Worm (Caenorhabditis elegans): ENCODE measurements around the gene nspb-7.

Gene nspb-7

DNA sequence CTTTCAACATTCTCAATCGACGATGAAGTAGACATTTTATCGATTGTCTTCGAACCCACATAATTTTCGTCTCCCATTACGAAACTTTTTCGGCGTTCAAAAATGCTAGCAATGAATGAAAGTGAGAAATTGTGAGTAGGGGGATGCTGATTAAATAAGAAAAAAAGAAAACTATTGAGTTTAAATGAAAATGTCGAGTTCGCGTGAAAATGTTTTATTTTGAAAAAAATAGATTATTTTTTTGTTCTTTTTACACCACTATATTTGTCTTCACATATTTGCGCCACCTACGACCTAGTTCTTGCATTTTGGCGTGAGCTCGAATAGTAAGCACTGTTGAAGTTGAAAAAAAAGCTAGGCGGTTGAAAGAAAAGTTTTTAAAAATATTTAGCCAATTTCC is 4.1 kb downstream of the nspb-7 start, which contains the start of gene C01G12.3:
C01G12.3 (minus strand) TSS at position 101 of the 400 bp plus-strand sequence.
- no peak for TF ChIP-seq ceh-13 (GFP tag; optimal IDR thresholded peaks at IDR 0.05)
- no peak for TF ChIP-seq hmg-4 (GFP tag; optimal IDR thresholded peaks at IDR 0.05)

DNA sequence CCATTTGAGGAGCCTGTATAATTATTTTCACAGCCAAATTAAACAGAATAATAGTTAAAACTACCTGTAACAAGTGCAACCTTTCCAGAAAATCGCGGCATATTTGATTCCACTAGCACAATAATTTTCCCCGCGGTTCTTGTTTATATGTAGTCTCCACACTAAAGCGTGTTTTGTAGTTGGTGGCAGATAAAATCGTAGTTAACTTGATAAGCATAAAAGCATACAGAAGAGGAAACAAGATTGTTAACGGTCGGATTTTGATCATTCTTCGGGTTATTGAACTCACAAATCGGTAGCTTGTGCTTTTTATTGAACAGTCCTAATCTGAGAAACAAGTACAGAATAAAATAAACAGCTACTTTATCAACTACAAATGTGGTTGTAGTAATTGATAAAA is 9.3 kb downstream of the nspb-7 start, which contains the start of gene C01G12.5:
C01G12.5 (minus strand) TSS at position 101 of the 400 bp plus-strand sequence.
- TF ChIP-seq pes-1 (GFP tag; IDR thresholded peaks at IDR 0.05) (no peak), tra-4 (tag; optimal IDR thresholded peaks at IDR 0.05) (no peak), B0310.2 (tag; optimal IDR thresholded peaks at IDR 0.05) (no peak), ets-7 (tag; optimal IDR thresholded peaks at IDR 0.05) (no peak), ama-1 (optimal IDR thresholded peaks at IDR 0.05) (no peak), ceh-36 (tag; optimal IDR thresholded peaks at IDR 0.05) (no peak), hmbx-1 (tag; optimal IDR thresholded peaks at IDR 0.05) (no peak), hmg-4 (GFP tag; optimal IDR thresholded peaks at IDR 0.05) (no peak), F13C5.2 (tag; optimal IDR thresholded peaks at IDR 0.05) (no peak), tbx-37 (GFP tag; conservative IDR thresholded peaks at IDR 0.05) (no peak), aly-1 (tag; optimal IDR thresholded peaks at IDR 0.05) (no peak), tbx-11 (GFP tag; IDR thresholded peaks at IDR 0.05) (no peak), hnd-1 (tag; optimal IDR thresholded peaks at IDR 0.05) (no peak), sea-1 (GFP tag; conservative IDR thresholded peaks at IDR 0.05) (no peak), ceh-13 (GFP tag; optimal IDR thresholded peaks at IDR 0.05) (no peak), flt-1 (GFP tag; IDR thresholded peaks at IDR 0.05) (no peak), scrt-1 (GFP tag; IDR thresholded peaks at IDR 0.05) (no peak)

DNA sequence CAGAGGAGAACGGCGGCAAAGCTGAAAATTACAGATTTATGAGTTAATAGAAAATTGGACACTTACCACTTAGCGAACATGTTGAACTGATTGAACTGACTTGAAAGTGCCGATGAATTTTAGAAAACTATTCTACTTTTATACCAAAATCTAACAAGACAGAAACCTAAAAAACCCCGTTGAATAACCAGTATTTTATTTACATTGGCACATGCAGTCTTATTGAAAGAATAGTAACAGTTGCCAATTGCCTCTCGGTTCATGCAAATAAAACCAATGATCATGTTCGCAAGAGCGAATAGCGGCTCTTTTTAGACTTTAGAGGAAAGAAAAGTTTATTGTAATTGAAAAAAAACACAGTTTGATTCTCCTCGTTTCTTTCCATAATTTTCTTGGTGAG is 10.0 kb downstream of the nspb-7 start, which contains the start of gene nspb-10:
nspb-10 (minus strand) TSS at position 101 of the 400 bp plus-strand sequence.
- TF ChIP-seq tbx-11 (GFP tag; IDR thresholded peaks at IDR 0.05) (no peak), tbx-37 (GFP tag; conservative IDR thresholded peaks at IDR 0.05) (no peak), hnd-1 (tag; optimal IDR thresholded peaks at IDR 0.05) (no peak), hmbx-1 (tag; optimal IDR thresholded peaks at IDR 0.05) (no peak), aly-1 (tag; optimal IDR thresholded peaks at IDR 0.05) (no peak), B0310.2 (tag; optimal IDR thresholded peaks at IDR 0.05) (no peak), hmg-4 (GFP tag; optimal IDR thresholded peaks at IDR 0.05) (no peak), sea-1 (GFP tag; conservative IDR thresholded peaks at IDR 0.05) (no peak), F13C5.2 (tag; optimal IDR thresholded peaks at IDR 0.05) (no peak), tra-4 (tag; optimal IDR thresholded peaks at IDR 0.05) (no peak), ets-7 (tag; optimal IDR thresholded peaks at IDR 0.05) (no peak)

DNA sequence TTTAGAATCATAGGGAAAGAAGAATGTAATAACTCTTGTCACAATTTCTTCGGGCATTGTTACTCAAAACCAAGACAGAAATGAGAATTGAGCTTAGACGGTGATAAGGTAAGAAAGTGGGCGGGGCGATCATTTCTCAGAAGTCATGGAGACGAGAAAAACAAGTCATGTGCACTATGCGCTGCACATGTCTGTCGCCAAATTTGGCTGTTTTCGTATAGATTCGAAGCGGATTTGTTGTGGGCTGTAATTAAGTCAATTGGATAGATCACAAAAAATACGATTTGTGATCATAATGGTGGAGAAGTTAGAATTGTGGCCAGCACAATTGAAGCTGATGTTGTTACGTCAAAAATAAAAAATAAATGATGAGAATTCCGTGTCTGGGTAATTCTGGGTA is 13.6 kb downstream of the nspb-7 start, which contains the start of gene C01G12.7:
C01G12.7 (minus strand) TSS at position 195 of the 400 bp plus-strand sequence.
- no peak for TF ChIP-seq ceh-36 (tag; optimal IDR thresholded peaks at IDR 0.05)
- no peak for TF ChIP-seq hmg-4 (GFP tag; optimal IDR thresholded peaks at IDR 0.05)

DNA sequence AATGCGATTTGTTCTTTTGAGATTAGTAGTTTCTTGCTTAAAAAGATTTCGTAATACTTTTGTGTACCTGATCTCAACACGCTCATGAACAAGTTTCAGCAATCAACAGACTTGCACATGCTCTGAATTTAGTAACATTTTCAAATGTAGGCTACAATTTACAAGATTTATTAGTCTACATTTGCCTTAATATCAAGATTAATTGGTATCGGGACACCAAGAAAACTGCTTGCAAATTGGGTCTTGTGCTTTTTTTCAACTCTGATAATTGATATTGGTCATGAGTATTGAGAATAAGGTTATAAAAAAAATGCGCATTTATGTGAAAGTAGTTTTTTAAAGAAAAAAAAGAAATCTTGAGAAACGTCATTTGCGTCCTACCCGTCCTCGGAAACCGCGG is 14.5 kb downstream of the nspb-7 start:
- TF ChIP-seq F13C5.2 (tag; optimal IDR thresholded peaks at IDR 0.05) = no peak
- no peak for TF ChIP-seq tbx-11 (GFP tag; IDR thresholded peaks at IDR 0.05)
- no peak for TF ChIP-seq pes-1 (GFP tag; IDR thresholded peaks at IDR 0.05)
- no peak for TF ChIP-seq hmbx-1 (tag; optimal IDR thresholded peaks at IDR 0.05)
- TF ChIP-seq ets-7 (tag; optimal IDR thresholded peaks at IDR 0.05) = no peak
- no peak for TF ChIP-seq hnd-1 (tag; optimal IDR thresholded peaks at IDR 0.05)
- TF ChIP-seq aly-1 (tag; optimal IDR thresholded peaks at IDR 0.05) = no peak
- TF ChIP-seq sea-1 (GFP tag; conservative IDR thresholded peaks at IDR 0.05) = no peak
- TF ChIP-seq ceh-13 (GFP tag; optimal IDR thresholded peaks at IDR 0.05) = no peak
- TF ChIP-seq flt-1 (GFP tag; IDR thresholded peaks at IDR 0.05) = no peak
- TF ChIP-seq scrt-1 (GFP tag; IDR thresholded peaks at IDR 0.05) = no peak
- no peak for TF ChIP-seq B0310.2 (tag; optimal IDR thresholded peaks at IDR 0.05)

DNA sequence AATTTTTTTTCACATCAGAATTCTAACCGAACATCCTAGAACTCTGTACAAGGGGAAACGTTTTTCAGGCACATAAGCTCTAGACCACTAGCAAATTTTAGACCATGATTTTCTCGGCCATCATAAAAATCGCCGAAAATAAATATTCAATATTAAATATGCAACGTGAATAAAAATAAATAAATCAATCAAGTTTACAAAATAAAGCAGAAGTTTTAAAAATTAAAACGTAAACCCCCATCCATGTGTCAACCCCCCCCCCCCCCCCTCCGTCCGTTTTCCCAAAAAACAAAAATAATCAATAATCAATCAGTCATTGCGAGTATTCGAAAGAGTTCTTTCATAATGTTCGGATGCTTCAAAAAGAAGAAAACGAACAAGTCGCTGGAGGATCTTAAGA is 15.2 kb downstream of the nspb-7 start, which contains the start of gene catp-4:
catp-4 (plus strand) TSS at position 301 of the 400 bp plus-strand sequence.
- TF ChIP-seq ets-7 (tag; optimal IDR thresholded peaks at IDR 0.05) (no peak), hnd-1 (tag; optimal IDR thresholded peaks at IDR 0.05) (no peak), ceh-13 (GFP tag; optimal IDR thresholded peaks at IDR 0.05) (no peak), sea-1 (GFP tag; conservative IDR thresholded peaks at IDR 0.05) (no peak), aly-1 (tag; optimal IDR thresholded peaks at IDR 0.05) (no peak), hmbx-1 (tag; optimal IDR thresholded peaks at IDR 0.05) (no peak), flt-1 (GFP tag; IDR thresholded peaks at IDR 0.05) (no peak), F13C5.2 (tag; optimal IDR thresholded peaks at IDR 0.05) (no peak), tbx-37 (GFP tag; conservative IDR thresholded peaks at IDR 0.05) (no peak), ama-1 (optimal IDR thresholded peaks at IDR 0.05) (no peak), pes-1 (GFP tag; IDR thresholded peaks at IDR 0.05) (no peak), tbx-11 (GFP tag; IDR thresholded peaks at IDR 0.05) (no peak)

DNA sequence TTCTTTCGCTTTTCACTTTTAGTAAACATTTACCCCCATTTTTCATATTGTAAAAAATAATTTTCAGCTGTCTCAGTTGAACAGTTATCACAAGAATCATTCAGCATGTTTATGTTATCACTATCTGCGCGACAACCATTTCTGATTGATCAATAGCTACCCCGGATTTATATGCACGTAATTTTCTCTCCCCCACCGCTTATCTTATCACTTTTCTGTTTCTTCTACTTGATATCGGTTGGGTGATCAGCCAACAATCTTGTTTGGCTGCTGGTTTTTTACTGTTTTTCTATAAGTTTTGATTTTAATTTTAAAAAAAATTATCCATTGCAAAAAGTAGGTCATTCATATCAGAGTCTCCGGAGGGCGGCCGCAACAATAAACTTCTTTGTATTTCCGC is 19.7 kb downstream of the nspb-7 start:
- TF ChIP-seq ceh-36 (tag; optimal IDR thresholded peaks at IDR 0.05) (no peak), pes-1 (GFP tag; IDR thresholded peaks at IDR 0.05) (no peak), tra-4 (tag; optimal IDR thresholded peaks at IDR 0.05) (no peak), sea-1 (GFP tag; conservative IDR thresholded peaks at IDR 0.05) (no peak), hmg-4 (GFP tag; optimal IDR thresholded peaks at IDR 0.05) (no peak), tbx-37 (GFP tag; conservative IDR thresholded peaks at IDR 0.05) (no peak), hnd-1 (tag; optimal IDR thresholded peaks at IDR 0.05) (no peak), tbx-11 (GFP tag; IDR thresholded peaks at IDR 0.05) (no peak), flt-1 (GFP tag; IDR thresholded peaks at IDR 0.05) (no peak)

DNA sequence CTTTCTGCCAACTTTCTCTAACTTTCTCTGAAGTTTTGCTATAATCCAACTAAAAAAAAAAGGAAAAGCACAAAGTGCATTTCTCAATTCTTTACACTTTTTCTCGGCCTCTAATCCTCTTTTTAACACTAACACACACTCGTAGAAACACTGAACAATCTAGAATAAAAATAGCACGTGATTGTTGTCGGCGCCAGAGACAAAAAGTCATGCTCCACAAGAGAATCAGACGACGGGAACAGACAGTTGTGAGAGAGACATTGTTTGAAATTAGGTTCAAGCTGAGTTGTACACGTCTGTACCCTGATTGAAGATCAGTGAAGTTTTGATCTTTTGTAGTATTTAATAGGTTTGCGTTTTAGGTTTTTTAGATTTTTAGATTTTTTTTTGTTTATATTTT is 20.3 kb downstream of the nspb-7 start:
- no peak for TF ChIP-seq pes-1 (GFP tag; IDR thresholded peaks at IDR 0.05)
- no peak for TF ChIP-seq tbx-11 (GFP tag; IDR thresholded peaks at IDR 0.05)
- TF ChIP-seq tbx-37 (GFP tag; conservative IDR thresholded peaks at IDR 0.05) = no peak
